Worm (Caenorhabditis elegans) whole organism, young adult: Measurements from ENCODE around the gene mom-1.

Experiments
- B0019.2 ChIP-seq: fragments of 200-800 bp; sonication (Bioruptor generic); conservative IDR thresholded peaks from 2 replicates; pipeline ENCODE4 v1.3.6; 2022; ENCODE audit warnings: missing genetic modification reagents, missing genetic modification characterization, missing compliant biosample characterization
- B0035.1 ChIP-seq: sonication (generic microtip); optimal IDR thresholded peaks from 2 replicates; lab custom pipeline; 2016; ENCODE audit warnings: missing genetic modification characterization, mild to moderate bottlenecking, missing compliant biosample characterization, missing genotype, missing genetic modification reagents
- F10E7.11 ChIP-seq: sonication (generic microtip); optimal IDR thresholded peaks from 2 replicates; lab custom pipeline; 2017; ENCODE audit warnings: mild to moderate bottlenecking, missing genetic modification characterization, moderate library complexity, missing compliant biosample characterization
- F37B4.10 ChIP-seq: fragments of 200-800 bp; sonication (Bioruptor generic); IDR thresholded peaks from 2 replicates; pipeline ENCODE4 v1.3.6; 2022; ENCODE audit warnings: missing genetic modification characterization, missing compliant biosample characterization
- K11D2.4 ChIP-seq: fragments of 200-800 bp; sonication (Bioruptor generic); IDR thresholded peaks from 2 replicates; pipeline ENCODE4 v1.3.6; 2022; ENCODE audit warnings: missing genetic modification reagents, missing genetic modification characterization, missing compliant biosample characterization
- Y79H2A.3 ChIP-seq: fragments of 200-800 bp; sonication (Bioruptor generic); conservative IDR thresholded peaks from 2 replicates; pipeline ENCODE4 v1.3.6; 2022; ENCODE audit warnings: missing genetic modification reagents, missing genetic modification characterization, missing compliant biosample characterization
- ZK185.1 ChIP-seq: sonication (generic microtip); optimal IDR thresholded peaks from 2 replicates; lab custom pipeline; 2016; ENCODE audit warnings: mild to moderate bottlenecking, missing genetic modification characterization, missing compliant biosample characterization; ENCODE audit not compliant: poor library complexity, severe bottlenecking
- akir-1 ChIP-seq: fragments of 200-800 bp; sonication (Bioruptor generic); optimal IDR thresholded peaks from 2 replicates; lab custom pipeline; 2018; ENCODE audit warnings: mild to moderate bottlenecking, missing genetic modification characterization, moderate library complexity, missing compliant biosample characterization
- atf-7 ChIP-seq: sonication (generic microtip); optimal IDR thresholded peaks from 2 replicates; lab custom pipeline; 2017; ENCODE audit warnings: mild to moderate bottlenecking, missing genetic modification characterization, missing compliant biosample characterization
- attf-3 ChIP-seq: fragments of 200-800 bp; sonication (Bioruptor generic); conservative IDR thresholded peaks from 2 replicates; pipeline ENCODE4 v1.3.6; 2022; ENCODE audit warnings: missing genetic modification reagents, missing genetic modification characterization, missing compliant biosample characterization
- ccch-3 ChIP-seq: fragments of 200-800 bp; sonication (Bioruptor generic); optimal IDR thresholded peaks from 2 replicates; lab custom pipeline; 2018; ENCODE audit warnings: mild to moderate bottlenecking, missing genetic modification characterization, missing compliant biosample characterization
- cebp-1 ChIP-seq, 2 experiments: fragments of 200-800 bp in 1 of 2; sonication (Bioruptor generic) in 1 of 2; sonication (generic microtip) in 1 of 2; IDR thresholded peaks in 1 of 2; optimal IDR thresholded peaks in 1 of 2; 2 replicates each; pipeline versions ENCODE4 v1.3.6 to Lab custom; 2017 to 2022; ENCODE audit warnings: missing compliant biosample characterization in 2 of 2, missing genetic modification characterization in 2 of 2, mild to moderate bottlenecking in 1 of 2, missing genetic modification reagents in 1 of 2, moderate library complexity in 1 of 2
- ceh-100 ChIP-seq: fragments of 200-800 bp; sonication (Bioruptor generic); IDR thresholded peaks from 2 replicates; pipeline ENCODE4 v1.3.6; 2022; ENCODE audit warnings: missing genetic modification reagents, missing genetic modification characterization, missing compliant biosample characterization
- ceh-79 ChIP-seq: sonication (generic microtip); optimal IDR thresholded peaks from 2 replicates; lab custom pipeline; 2017; ENCODE audit warnings: mild to moderate bottlenecking, missing genetic modification characterization, missing compliant biosample characterization
- ceh-91 ChIP-seq: fragments of 200-800 bp; sonication (Bioruptor generic); IDR thresholded peaks from 2 replicates; pipeline ENCODE4 v1.3.6; 2022; ENCODE audit warnings: missing genetic modification reagents, missing genetic modification characterization, missing compliant biosample characterization
- dox-1 ChIP-seq: fragments of 200-800 bp; sonication (Bioruptor generic); IDR thresholded peaks from 2 replicates; pipeline ENCODE4 v1.3.6; 2022; ENCODE audit warnings: missing genetic modification reagents, missing genetic modification characterization, missing compliant biosample characterization
- dpff-1 ChIP-seq: sonication (generic microtip); optimal IDR thresholded peaks from 2 replicates; lab custom pipeline; 2017; ENCODE audit warnings: mild to moderate bottlenecking, missing genetic modification characterization, missing compliant biosample characterization
- efl-1 ChIP-seq: fragments of 150-350 bp; optimal IDR thresholded peaks from 2 replicates; lab custom pipeline; 2014; ENCODE audit warnings: missing biosample characterization, missing genetic modification reagents, missing genetic modification characterization
- egl-18 ChIP-seq: fragments of 200-800 bp; sonication (Bioruptor generic); IDR thresholded peaks from 2 replicates; pipeline ENCODE4 v1.3.6; 2022; ENCODE audit warnings: missing genetic modification reagents, missing genetic modification characterization, missing compliant biosample characterization
- ets-4 ChIP-seq: fragments of 200-800 bp; sonication (Bioruptor generic); optimal IDR thresholded peaks from 2 replicates; lab custom pipeline; 2018; ENCODE audit warnings: mild to moderate bottlenecking, missing genetic modification characterization, missing compliant biosample characterization
- gei-17 ChIP-seq: fragments of 200-800 bp; sonication (Bioruptor generic); optimal IDR thresholded peaks from 2 replicates; lab custom pipeline; 2018; ENCODE audit warnings: mild to moderate bottlenecking, missing genetic modification characterization, missing compliant biosample characterization
- lag-1 ChIP-seq: fragments of 200-800 bp; sonication (Bioruptor generic); IDR thresholded peaks from 2 replicates; pipeline ENCODE4 v1.3.6; 2022; ENCODE audit warnings: missing genetic modification reagents, missing genetic modification characterization, missing compliant biosample characterization
- let-526 ChIP-seq: fragments of 200-800 bp; sonication (Bioruptor generic); IDR thresholded peaks from 2 replicates; pipeline ENCODE4 v1.3.6; 2022; ENCODE audit warnings: missing genetic modification reagents, missing genetic modification characterization, missing compliant biosample characterization
- let-607 ChIP-seq, 2 experiments: fragments of 200-800 bp in 1 of 2; sonication (Bioruptor generic) in 1 of 2; sonication (generic microtip) in 1 of 2; optimal IDR thresholded peaks; 2 replicates each; lab custom pipeline; 2016 to 2018; ENCODE audit warnings: mild to moderate bottlenecking in 2 of 2, missing compliant biosample characterization in 2 of 2, missing genetic modification characterization in 2 of 2, moderate library complexity in 2 of 2, missing genotype in 1 of 2
- mxl-1 ChIP-seq: sonication (generic microtip); optimal IDR thresholded peaks from 2 replicates; lab custom pipeline; 2016; ENCODE audit warnings: missing genetic modification characterization, missing compliant biosample characterization
- nhr-27 ChIP-seq: fragments of 200-800 bp; sonication (Bioruptor generic); optimal IDR thresholded peaks from 2 replicates; lab custom pipeline; 2018; ENCODE audit warnings: mild to moderate bottlenecking, missing genetic modification characterization, moderate library complexity, missing compliant biosample characterization
- nhr-80 ChIP-seq: sonication (generic microtip); optimal IDR thresholded peaks from 2 replicates; lab custom pipeline; 2016; ENCODE audit warnings: missing genetic modification characterization, missing compliant biosample characterization
- pbrm-1 ChIP-seq: fragments of 200-800 bp; sonication (Bioruptor generic); IDR thresholded peaks from 2 replicates; pipeline ENCODE4 v1.3.6; 2022; ENCODE audit warnings: missing genetic modification reagents, missing genetic modification characterization, missing compliant biosample characterization
- snpc-3.4 ChIP-seq: sonication (generic microtip); optimal IDR thresholded peaks from 2 replicates; lab custom pipeline; 2017; ENCODE audit warnings: missing genetic modification characterization, mild to moderate bottlenecking, missing compliant biosample characterization, antibody characterized with exemption, moderate library complexity, missing genotype, missing genetic modification reagents
- snpc-4 ChIP-seq, 5 experiments: fragments of 150-350 bp in 1 of 5; sonication (generic microtip) in 4 of 5; optimal IDR thresholded peaks; 2 replicates each; lab custom pipeline; 2014 to 2018; ENCODE audit warnings: missing genetic modification characterization in 5 of 5, missing biosample characterization in 3 of 5, antibody characterized with exemption in 2 of 5, mild to moderate bottlenecking in 2 of 5, missing compliant biosample characterization in 2 of 5, missing genotype in 2 of 5, moderate library complexity in 2 of 5, missing genetic modification reagents in 1 of 5
- somi-1 ChIP-seq: fragments of 200-800 bp; sonication (Bioruptor generic); optimal IDR thresholded peaks from 2 replicates; lab custom pipeline; 2018; ENCODE audit warnings: mild to moderate bottlenecking, missing genetic modification characterization, missing compliant biosample characterization
- tbp1 ChIP-seq: fragments of 200-800 bp; sonication (Bioruptor generic); optimal IDR thresholded peaks from 2 replicates; lab custom pipeline; 2018; ENCODE audit warnings: mild to moderate bottlenecking, missing genetic modification characterization, missing compliant biosample characterization
- tbx-9 ChIP-seq: sonication (generic microtip); optimal IDR thresholded peaks from 2 replicates; lab custom pipeline; 2016; ENCODE audit warnings: borderline replicate concordance, missing genetic modification characterization, inconsistent platforms, missing compliant biosample characterization
- tlf-1 ChIP-seq: fragments of 200-800 bp; sonication (Bioruptor generic); optimal IDR thresholded peaks from 2 replicates; lab custom pipeline; 2018; ENCODE audit warnings: mild to moderate bottlenecking, missing genetic modification characterization, missing compliant biosample characterization
- unc-130 ChIP-seq: sonication (generic microtip); optimal IDR thresholded peaks from 2 replicates; lab custom pipeline; 2016; ENCODE audit warnings: missing genetic modification reagents, missing genetic modification characterization, missing compliant biosample characterization
- unc-62 ChIP-seq: fragments of 150-350 bp; optimal IDR thresholded peaks from 2 replicates; lab custom pipeline; 2014; ENCODE audit warnings: missing biosample characterization, missing genetic modification reagents, missing genetic modification characterization
- xnd-1 ChIP-seq: sonication (generic microtip); optimal IDR thresholded peaks from 2 replicates; lab custom pipeline; 2016; ENCODE audit warnings: missing genotype, missing genetic modification reagents, missing genetic modification characterization, missing compliant biosample characterization
- ztf-28 ChIP-seq: fragments of 200-800 bp; sonication (Bioruptor generic); IDR thresholded peaks from 2 replicates; pipeline ENCODE4 v1.3.6; 2022; ENCODE audit warnings: missing genetic modification reagents, missing genetic modification characterization, missing compliant biosample characterization
- ztf-6 ChIP-seq: fragments of 200-800 bp; sonication (Bioruptor generic); IDR thresholded peaks from 2 replicates; pipeline ENCODE4 v1.3.6; 2022; ENCODE audit warnings: missing genetic modification reagents, missing genetic modification characterization, missing compliant biosample characterization

mom-1 gene

ce11 chrX:6271718-6272117, 21.2 kb upstream of the mom-1 start, which contains the start of gene lro-1:
lro-1 (plus strand) TSS chrX:6272089.
- TF ChIP-seq pbrm-1 (GFP tag; lab: Robert Waterston, UW) (no peak), let-607 (tag; optimal IDR thresholded peaks at IDR 0.05; lab: Kevin White, UChicago) (peak; percentile 9 to 53), tbp1 (GFP tag; lab: Kevin White, UChicago) (no peak), snpc-3.4 (tag; lab: Kevin White, UChicago) (no peak), tlf-1 (GFP tag; lab: Kevin White, UChicago) (peak; percentile 33), Y79H2A.3 (GFP tag; lab: Robert Waterston, UW) (no peak), mxl-1 (tag; lab: Kevin White, UChicago) (no peak), ceh-79 (no peak), cebp-1 (GFP tag; IDR thresholded peaks at IDR 0.05; lab: Robert Waterston, UW) (no peak), cebp-1 (tag; optimal IDR thresholded peaks at IDR 0.05; lab: Kevin White, UChicago) (peak; percentile 75), tbx-9 (no peak), ztf-28 (GFP tag; lab: Robert Waterston, UW) (no peak), nhr-27 (tag; lab: Kevin White, UChicago) (no peak), nhr-80 (tag; lab: Kevin White, UChicago) (peak; percentile 94), let-526 (GFP tag; lab: Robert Waterston, UW) (peak; percentile 37; the same call in 1 of the 2 replicates), lag-1 (GFP tag; lab: Robert Waterston, UW) (no peak), ceh-100 (no peak), unc-130 (GFP tag; lab: Kevin White, UChicago) (no peak), egl-18 (no peak), ets-4 (peak; percentile 70), dox-1 (GFP tag; lab: Robert Waterston, UW) (no peak), unc-62 (GFP tag; lab: Kevin White, UChicago) (peak; percentile 57), ccch-3 (GFP tag; lab: Kevin White, UChicago) (no peak), B0019.2 (GFP tag; lab: Robert Waterston, UW) (no peak), F10E7.11 (no peak), somi-1 (no peak), ZK185.1 (tag; lab: Kevin White, UChicago) (peak; percentile 21), atf-7 (tag; lab: Kevin White, UChicago) (peak; percentile 68), snpc-4 (GFP tag; optimal IDR thresholded peaks at IDR 0.05; lab: Kevin White, UChicago) (no peak), snpc-4 (tag; optimal IDR thresholded peaks at IDR 0.05; lab: Kevin White, UChicago) (peak in 1 of 4 experiments; percentile 8), B0035.1 (tag; lab: Kevin White, UChicago) (no peak), akir-1 (GFP tag; lab: Kevin White, UChicago) (no peak), ztf-6 (GFP tag; lab: Robert Waterston, UW) (no peak), gei-17 (GFP tag; lab: Kevin White, UChicago) (peak; percentile 2), attf-3 (no peak), F37B4.10 (no peak), ceh-91 (GFP tag; lab: Robert Waterston, UW) (no peak), K11D2.4 (GFP tag; lab: Robert Waterston, UW) (no peak), efl-1 (GFP tag; lab: Kevin White, UChicago) (no peak), xnd-1 (no peak), dpff-1 (no peak)
- TF ChIP-seq, all 124 proteins: peak for 11
